Fruit fly (Drosophila melanogaster) whole organism: ENCODE results near the gene CG6051.

Experiments
- CG8478 ChIP-seq: fragments of >200 bp; optimal IDR thresholded peaks from 2 replicates; lab custom pipeline; 2018; ENCODE audit warnings: inconsistent platforms
- Dll ChIP-seq: fragments of >200 bp; optimal IDR thresholded peaks from 2 replicates; lab custom pipeline; 2017
- EcR ChIP-seq, 2 experiments: fragments of >200 bp; optimal IDR thresholded peaks; 2 replicates each; lab custom pipeline; 2017; ENCODE audit warnings: missing biosample characterization in 2 of 2, missing genetic modification characterization in 2 of 2, missing genetic modification reagents in 2 of 2
- pan ChIP-seq: fragments of >200 bp; optimal IDR thresholded peaks from 2 replicates; lab custom pipeline; 2017
- psq ChIP-seq: fragments of >200 bp; optimal IDR thresholded peaks from 2 replicates; lab custom pipeline; 2017
- usp ChIP-seq: fragments of >200 bp; optimal IDR thresholded peaks from 2 replicates; lab custom pipeline; 2017; ENCODE audit warnings: missing biosample characterization, missing genetic modification characterization, mixed read lengths

dm6 chr3R:27133992-27134391 is 16.9 kb downstream of the CG6051 start:
- TF ChIP-seq pan (lab: Kevin White, UChicago) (no peak), CG8478 (lab: Kevin White, UChicago) (no peak), psq (lab: Kevin White, UChicago) (no peak), Dll (no peak), EcR (GFP tag; optimal IDR thresholded peaks at IDR 0.05; lab: Kevin White, UChicago) (no peak), usp (GFP tag; lab: Kevin White, UChicago) (no peak)
